Fruit fly (Drosophila melanogaster) whole organism, embryonic: ENCODE results near the gene kairos.

ENCODE experiments used
- Awh ChIP-seq: fragments of 200-800 bp; sonication (Bioruptor generic); IDR thresholded peaks from 2 replicates; pipeline ENCODE4, ENCODE4 v1.3.6; 2022; ENCODE audit warnings: missing biosample characterization, missing genetic modification characterization
- B-H2 ChIP-seq: fragments of 200-800 bp; sonication (Bioruptor generic); optimal IDR thresholded peaks from 2 replicates; lab custom pipeline; 2018; ENCODE audit warnings: missing biosample characterization, mild to moderate bottlenecking, missing genetic modification characterization
- CG11085 ChIP-seq: fragments of 200-800 bp; sonication (Bioruptor generic); IDR thresholded peaks from 2 replicates; pipeline ENCODE4 v1.3.6; 2022; ENCODE audit warnings: missing biosample characterization, missing genetic modification characterization
- CG12236 ChIP-seq: fragments of 200-800 bp; sonication (Bioruptor generic); optimal IDR thresholded peaks from 2 replicates; lab custom pipeline; 2016; ENCODE audit warnings: missing biosample characterization, missing genetic modification characterization
- CG15269 ChIP-seq: fragments of 200-800 bp; sonication (Bioruptor generic); optimal IDR thresholded peaks from 2 replicates; lab custom pipeline; 2018; ENCODE audit warnings: missing biosample characterization, mild to moderate bottlenecking, missing genetic modification characterization, moderate library complexity
- CG15479 ChIP-seq: fragments of 200-800 bp; sonication (Bioruptor generic); optimal IDR thresholded peaks from 3 replicates; lab custom pipeline; 2019; ENCODE audit warnings: missing biosample characterization, mild to moderate bottlenecking, missing genetic modification characterization, moderate library complexity
- CG15514 ChIP-seq: fragments of 200-800 bp; sonication (Bioruptor generic); optimal IDR thresholded peaks from 3 replicates; lab custom pipeline; 2017; ENCODE audit warnings: missing biosample characterization, missing genetic modification characterization, mild to moderate bottlenecking, moderate library complexity, missing genetic modification reagents
- CG1602 ChIP-seq: fragments of 200-800 bp; sonication (Bioruptor generic); optimal IDR thresholded peaks from 3 replicates; lab custom pipeline; 2016; ENCODE audit warnings: missing biosample characterization, missing genetic modification characterization
- CG17361 ChIP-seq: fragments of 200-800 bp; sonication (Bioruptor generic); IDR thresholded peaks from 3 replicates; pipeline ENCODE4 v1.3.6; 2022; ENCODE audit warnings: missing biosample characterization, missing genetic modification characterization
- CG1792 ChIP-seq: fragments of 200-800 bp; sonication (Bioruptor generic); optimal IDR thresholded peaks from 2 replicates; lab custom pipeline; 2016; ENCODE audit warnings: missing biosample characterization, missing genetic modification characterization
- CG30403 ChIP-seq: fragments of 200-800 bp; sonication (Bioruptor generic); optimal IDR thresholded peaks from 3 replicates; lab custom pipeline; 2016; ENCODE audit warnings: missing biosample characterization, missing genetic modification characterization
- CG34422 ChIP-seq: fragments of 200-800 bp; sonication (Bioruptor generic); IDR thresholded peaks from 3 replicates; pipeline ENCODE4 v1.3.6; 2022; ENCODE audit warnings: missing biosample characterization, missing genetic modification characterization
- CG43689 ChIP-seq: fragments of 200-800 bp; sonication (Bioruptor generic); IDR thresholded peaks from 2 replicates; pipeline ENCODE4 v1.3.6; 2022; ENCODE audit warnings: missing biosample characterization, missing genetic modification characterization
- CG6272 ChIP-seq: fragments of 200-800 bp; sonication (Bioruptor generic); IDR thresholded peaks from 2 replicates; pipeline ENCODE4 v1.3.6; 2022; ENCODE audit warnings: missing biosample characterization, missing genetic modification characterization
- CG6689 ChIP-seq: fragments of 200-800 bp; sonication (Bioruptor generic); IDR thresholded peaks from 2 replicates; pipeline ENCODE4 v1.3.6; 2022; ENCODE audit warnings: missing biosample characterization, missing genetic modification characterization
- CG7987 ChIP-seq: fragments of 200-800 bp; sonication (Bioruptor generic); optimal IDR thresholded peaks from 2 replicates; lab custom pipeline; 2018; ENCODE audit warnings: missing biosample characterization, mild to moderate bottlenecking, missing genetic modification characterization, moderate library complexity
- CG8359 ChIP-seq: fragments of 200-800 bp; sonication (Bioruptor generic); optimal IDR thresholded peaks from 2 replicates; lab custom pipeline; 2017; ENCODE audit warnings: missing biosample characterization, mild to moderate bottlenecking, missing genetic modification characterization, borderline replicate concordance
- Doc2 ChIP-seq: fragments of 200-800 bp; sonication (Bioruptor generic); IDR thresholded peaks from 2 replicates; pipeline ENCODE4 v1.3.6; 2022; ENCODE audit warnings: missing biosample characterization, missing genetic modification characterization
- Doc3 ChIP-seq: fragments of 200-800 bp; sonication (Bioruptor generic); IDR thresholded peaks from 3 replicates; pipeline ENCODE4 v1.3.6; 2022; ENCODE audit warnings: missing biosample characterization, missing genetic modification characterization; ENCODE audit not compliant: partially characterized antibody
- Fer1 ChIP-seq: fragments of 200-800 bp; sonication (Bioruptor generic); optimal IDR thresholded peaks from 2 replicates; lab custom pipeline; 2017; ENCODE audit warnings: missing biosample characterization, mild to moderate bottlenecking, missing genetic modification characterization
- Gsc ChIP-seq: fragments of 200-800 bp; sonication (Bioruptor generic); IDR thresholded peaks from 2 replicates; pipeline ENCODE4 v1.3.6; 2022; ENCODE audit warnings: missing biosample characterization, missing genetic modification characterization
- Gug ChIP-seq: fragments of 200-800 bp; sonication (Bioruptor generic); IDR thresholded peaks from 4 replicates; pipeline ENCODE4 v1.3.6; 2022; ENCODE audit warnings: missing biosample characterization, missing genetic modification characterization
- Myb ChIP-seq: fragments of 200-800 bp; sonication (Bioruptor generic); optimal IDR thresholded peaks from 2 replicates; lab custom pipeline; 2016; ENCODE audit warnings: missing biosample characterization, missing genetic modification characterization
- Sox102F ChIP-seq: fragments of 200-800 bp; sonication (Bioruptor generic); optimal IDR thresholded peaks from 2 replicates; lab custom pipeline; 2018; ENCODE audit warnings: missing biosample characterization, mild to moderate bottlenecking, missing genetic modification characterization, moderate library complexity
- Sry-β ChIP-seq: fragments of 200-800 bp; sonication (Bioruptor generic); optimal IDR thresholded peaks from 2 replicates; lab custom pipeline; 2018; ENCODE audit warnings: missing biosample characterization, mild to moderate bottlenecking, missing genetic modification characterization, moderate library complexity
- Trl ChIP-seq, 3 experiments: fragments of >200 bp in 2 of 3; fragments of 200-800 bp in 1 of 3; sonication (Bioruptor generic) in 1 of 3; optimal IDR thresholded peaks; 2 replicates in 1 of 3; 3 replicates in 2 of 3; lab custom pipeline; 2016 to 2017; ENCODE audit warnings: missing biosample characterization in 1 of 3, missing genetic modification characterization in 1 of 3
- ato ChIP-seq: fragments of 200-800 bp; sonication (Bioruptor generic); IDR thresholded peaks from 2 replicates; pipeline ENCODE4 v1.3.6; 2022; ENCODE audit warnings: missing biosample characterization, missing genetic modification characterization; ENCODE audit not compliant: partially characterized antibody
- bab2 ChIP-seq: fragments of 200-800 bp; sonication (Bioruptor generic); optimal IDR thresholded peaks from 2 replicates; lab custom pipeline; 2016; ENCODE audit warnings: missing biosample characterization, missing genetic modification characterization
- chm ChIP-seq: fragments of 200-800 bp; sonication (Bioruptor generic); IDR thresholded peaks from 2 replicates; pipeline ENCODE4 v1.3.6; 2022; ENCODE audit warnings: missing biosample characterization, missing genetic modification characterization
- dm ChIP-seq: fragments of 200-800 bp; sonication (Bioruptor generic); optimal IDR thresholded peaks from 3 replicates; lab custom pipeline; 2016; ENCODE audit warnings: missing biosample characterization, missing genetic modification characterization
- dmrt99B ChIP-seq: fragments of 200-800 bp; sonication (Bioruptor generic); optimal IDR thresholded peaks from 2 replicates; lab custom pipeline; 2018; ENCODE audit warnings: missing biosample characterization, mild to moderate bottlenecking, missing genetic modification characterization, moderate library complexity
- ems ChIP-seq: fragments of 200-800 bp; sonication (Bioruptor generic); optimal IDR thresholded peaks from 3 replicates; lab custom pipeline; 2016; ENCODE audit warnings: missing biosample characterization, missing genetic modification characterization
- exex ChIP-seq: fragments of 200-800 bp; sonication (Bioruptor generic); optimal IDR thresholded peaks from 4 replicates; lab custom pipeline; 2018; ENCODE audit warnings: missing biosample characterization, mild to moderate bottlenecking, missing genetic modification characterization, moderate library complexity
- gsb-n ChIP-seq: fragments of 200-800 bp; sonication (Bioruptor generic); optimal IDR thresholded peaks from 3 replicates; lab custom pipeline; 2018; ENCODE audit warnings: missing biosample characterization, mild to moderate bottlenecking, missing genetic modification characterization
- h ChIP-seq: fragments of >200 bp; optimal IDR thresholded peaks from 2 replicates; lab custom pipeline; 2017
- hth ChIP-seq: fragments of >200 bp; optimal IDR thresholded peaks from 2 replicates; lab custom pipeline; 2017; ENCODE audit warnings: inconsistent platforms
- ken ChIP-seq: fragments of 200-800 bp; sonication (Bioruptor generic); IDR thresholded peaks from 3 replicates; pipeline ENCODE4 v1.3.6; 2022; ENCODE audit warnings: missing biosample characterization, missing genetic modification characterization
- mld ChIP-seq: fragments of 200-800 bp; sonication (Bioruptor generic); IDR thresholded peaks from 3 replicates; pipeline ENCODE4 v1.3.6; 2022; ENCODE audit warnings: missing biosample characterization, missing genetic modification characterization; ENCODE audit not compliant: partially characterized antibody
- phol ChIP-seq: fragments of 200-800 bp; sonication (Bioruptor generic); optimal IDR thresholded peaks from 3 replicates; lab custom pipeline; 2018; ENCODE audit warnings: missing biosample characterization, mild to moderate bottlenecking, missing genetic modification characterization, moderate library complexity
- row ChIP-seq: fragments of 200-800 bp; sonication (Bioruptor generic); IDR thresholded peaks from 3 replicates; pipeline ENCODE4 v1.3.6; 2022; ENCODE audit warnings: missing biosample characterization, missing genetic modification characterization
- sisA ChIP-seq: fragments of 200-800 bp; sonication (Bioruptor generic); IDR thresholded peaks from 2 replicates; pipeline ENCODE4 v1.3.6; 2022; ENCODE audit warnings: missing biosample characterization, missing genetic modification characterization
- slp2 ChIP-seq: fragments of 200-800 bp; sonication (Bioruptor generic); optimal IDR thresholded peaks from 2 replicates; lab custom pipeline; 2016; ENCODE audit warnings: missing biosample characterization, missing genetic modification characterization
- so ChIP-seq: fragments of 200-800 bp; sonication (Bioruptor generic); IDR thresholded peaks from 3 replicates; pipeline ENCODE4 v1.3.6; 2022; ENCODE audit warnings: missing biosample characterization, missing genetic modification characterization
- sr ChIP-seq: fragments of 200-800 bp; sonication (Bioruptor generic); IDR thresholded peaks from 3 replicates; pipeline ENCODE4 v1.3.6; 2022; ENCODE audit warnings: missing biosample characterization, missing genetic modification characterization
- ssp ChIP-seq: fragments of 200-800 bp; sonication (Bioruptor generic); IDR thresholded peaks from 2 replicates; pipeline ENCODE4 v1.3.6; 2022; ENCODE audit warnings: missing biosample characterization, missing genetic modification characterization
- tx ChIP-seq: fragments of 200-800 bp; sonication (Bioruptor generic); optimal IDR thresholded peaks from 2 replicates; lab custom pipeline; 2016; ENCODE audit warnings: missing biosample characterization, missing genetic modification characterization
- unc-4 ChIP-seq: fragments of 200-800 bp; sonication (Bioruptor generic); IDR thresholded peaks from 2 replicates; pipeline ENCODE4 v1.3.6; 2022; ENCODE audit warnings: missing biosample characterization, missing genetic modification characterization; ENCODE audit not compliant: partially characterized antibody
- vfl ChIP-seq: fragments of 200-800 bp; sonication (Bioruptor generic); optimal IDR thresholded peaks from 2 replicates; lab custom pipeline; 2016; ENCODE audit warnings: missing biosample characterization, missing genetic modification characterization
- yki ChIP-seq: fragments of >200 bp; optimal IDR thresholded peaks from 3 replicates; lab custom pipeline; 2018
- zen2 ChIP-seq: fragments of 200-800 bp; sonication (Bioruptor generic); IDR thresholded peaks from 3 replicates; pipeline ENCODE4 v1.3.6; 2022; ENCODE audit warnings: missing biosample characterization, missing genetic modification characterization; ENCODE audit not compliant: partially characterized antibody

The kairos gene

dm6 chrX:18366851-18367649, 11.1 kb upstream of the kairos start (continued):
- TF ChIP-seq B-H2 (GFP tag; lab: Kevin White, UChicago), result peak; percentile 89
- peak; percentile 72 for TF ChIP-seq CG6689 (GFP tag; lab: Robert Waterston, UW)
- TF ChIP-seq hth, result no peak
- peak; percentile 83 for TF ChIP-seq dmrt99B (tag; lab: Kevin White, UChicago)
- no peak for TF ChIP-seq h (lab: Kevin White, UChicago)
- peak; percentile 38 for TF ChIP-seq CG34422 (GFP tag; lab: Robert Waterston, UW)
- TF ChIP-seq Awh (GFP tag; lab: Robert Waterston, UW), result no peak; the same call in 1 of the 2 replicates
- no peak for TF ChIP-seq vfl (GFP tag; lab: Kevin White, UChicago)
- no peak for TF ChIP-seq CG15479
- TF ChIP-seq Sox102F (GFP tag; lab: Kevin White, UChicago), result peak; percentile 56
- TF ChIP-seq Trl (optimal IDR thresholded peaks at IDR 0.05; lab: Kevin White, UChicago), result peak; percentile 51 to 79
- peak; percentile 51 for TF ChIP-seq Trl (GFP tag; optimal IDR thresholded peaks at IDR 0.05; lab: Kevin White, UChicago)
- TF ChIP-seq Gsc (GFP tag; lab: Robert Waterston, UW), result no peak
- peak; percentile 90 for TF ChIP-seq CG15269 (tag; lab: Kevin White, UChicago)
- peak; percentile 57 for TF ChIP-seq Myb (GFP tag; lab: Kevin White, UChicago)
- TF ChIP-seq CG15514 (GFP tag; lab: Kevin White, UChicago), result peak; percentile 50
- peak; percentile 16 for TF ChIP-seq CG12236 (GFP tag; lab: Kevin White, UChicago)
- peak; percentile 82; the same call in 2 of the 3 replicates for TF ChIP-seq so
- no peak for TF ChIP-seq sr (GFP tag; lab: Robert Waterston, UW)
- TF ChIP-seq exex (tag; lab: Kevin White, UChicago), result peak; percentile 44
- peak; percentile 73; the same call in 2 of the 4 replicates for TF ChIP-seq Gug (GFP tag; lab: Robert Waterston, UW)
- TF ChIP-seq phol (tag; lab: Kevin White, UChicago), result peak; percentile 65
- peak; percentile 27 for TF ChIP-seq CG7987 (GFP tag; lab: Kevin White, UChicago)
- TF ChIP-seq tx (GFP tag; lab: Kevin White, UChicago), result peak; percentile 48
- TF ChIP-seq CG6272, result peak; percentile 39; the same call in 1 of the 2 replicates
- TF ChIP-seq Doc3 (GFP tag; lab: Robert Waterston, UW), result no peak
- no peak for TF ChIP-seq CG1792 (GFP tag; lab: Kevin White, UChicago)
- TF ChIP-seq slp2 (GFP tag; lab: Kevin White, UChicago), result peak; percentile 16
- peak; percentile 95 for TF ChIP-seq row (GFP tag; lab: Robert Waterston, UW)
- TF ChIP-seq CG43689, result peak; percentile 55
- TF ChIP-seq Doc2, result no peak
- TF ChIP-seq CG17361, result peak; percentile 46; the same call in 2 of the 3 replicates
- TF ChIP-seq bab2 (GFP tag; lab: Kevin White, UChicago), result peak; percentile 75
- 0 out of 2 replicates have a peak, but pooled peaks have one; percentile 56 for TF ChIP-seq CG11085 (GFP tag; lab: Robert Waterston, UW)
- 0 out of 2 replicates have a peak, but pooled peaks have one; percentile 39 for TF ChIP-seq ssp (GFP tag; lab: Robert Waterston, UW)
- no peak for TF ChIP-seq mld
- peak; percentile 35 for TF ChIP-seq ems (GFP tag; lab: Kevin White, UChicago)
- TF ChIP-seq zen2 (GFP tag; lab: Robert Waterston, UW), result no peak
- no peak for TF ChIP-seq gsb-n (tag; lab: Kevin White, UChicago)
- TF ChIP-seq sisA (GFP tag; lab: Robert Waterston, UW), result peak; percentile 64
- peak; percentile 31 for TF ChIP-seq CG30403 (GFP tag; lab: Kevin White, UChicago)
- TF ChIP-seq CG8359 (GFP tag; lab: Kevin White, UChicago), result peak; percentile 49
- no peak for TF ChIP-seq Sry-β (GFP tag; lab: Kevin White, UChicago)
- no peak for TF ChIP-seq dm (GFP tag; lab: Kevin White, UChicago)
- TF ChIP-seq Fer1 (GFP tag; lab: Kevin White, UChicago), result peak; percentile 86
- no peak for TF ChIP-seq yki
- no peak for TF ChIP-seq CG1602 (GFP tag; lab: Kevin White, UChicago)
- TF ChIP-seq ato (GFP tag; lab: Robert Waterston, UW), result no peak
- TF ChIP-seq unc-4 (GFP tag; lab: Robert Waterston, UW), result no peak
- TF ChIP-seq chm, result no peak
- no peak for TF ChIP-seq ken (GFP tag; lab: Robert Waterston, UW)
